Fruit fly (Drosophila melanogaster) whole organism, embryonic: ENCODE data around the gene Irbp18.

ENCODE experiments used
- ATbp ChIP-seq: fragments of 200-800 bp; sonication (Bioruptor generic); optimal IDR thresholded peaks from 2 replicates; lab custom pipeline; 2017; ENCODE audit warnings: missing biosample characterization, mild to moderate bottlenecking, missing genetic modification characterization, missing genetic modification reagents
- Adf1 ChIP-seq: fragments of 200-800 bp; sonication (Bioruptor generic); IDR thresholded peaks from 2 replicates; pipeline ENCODE4 v1.3.6; 2022; ENCODE audit warnings: missing biosample characterization, missing genetic modification characterization
- Antp ChIP-seq: fragments of 200-800 bp; sonication (Bioruptor generic); optimal IDR thresholded peaks from 3 replicates; lab custom pipeline; 2016; ENCODE audit warnings: missing biosample characterization, missing genetic modification characterization
- C15 ChIP-seq: fragments of 200-800 bp; sonication (Bioruptor generic); IDR thresholded peaks from 3 replicates; pipeline ENCODE4 v1.3.6; 2022; ENCODE audit warnings: missing biosample characterization, missing genetic modification characterization
- CG11398 ChIP-seq: fragments of 200-800 bp; sonication (Bioruptor generic); optimal IDR thresholded peaks from 2 replicates; lab custom pipeline; 2016; ENCODE audit warnings: missing biosample characterization, missing genetic modification characterization
- CG11560 ChIP-seq: fragments of 200-800 bp; sonication (Bioruptor generic); IDR thresholded peaks from 3 replicates; pipeline ENCODE4 v1.3.6; 2022; ENCODE audit warnings: missing biosample characterization, missing genetic modification characterization
- CG11696 ChIP-seq: fragments of 200-800 bp; sonication (Bioruptor generic); IDR thresholded peaks from 2 replicates; pipeline ENCODE4 v1.3.6; 2022; ENCODE audit warnings: missing biosample characterization, missing genetic modification characterization
- CG12104 ChIP-seq: fragments of 200-800 bp; sonication (Bioruptor generic); optimal IDR thresholded peaks from 3 replicates; lab custom pipeline; 2016; ENCODE audit warnings: missing biosample characterization, missing genetic modification characterization
- CG12155 ChIP-seq: fragments of 200-800 bp; sonication (Bioruptor generic); optimal IDR thresholded peaks from 3 replicates; lab custom pipeline; 2016; ENCODE audit warnings: missing biosample characterization, missing genetic modification characterization
- CG12219 ChIP-seq: fragments of 200-800 bp; sonication (Bioruptor generic); optimal IDR thresholded peaks from 3 replicates; lab custom pipeline; 2018; ENCODE audit warnings: missing biosample characterization, mild to moderate bottlenecking, missing genetic modification characterization
- CG13624 ChIP-seq: fragments of 200-800 bp; sonication (Bioruptor generic); optimal IDR thresholded peaks from 2 replicates; lab custom pipeline; 2016; ENCODE audit warnings: missing biosample characterization, missing genetic modification characterization
- CG15073 ChIP-seq: fragments of 200-800 bp; sonication (Bioruptor generic); optimal IDR thresholded peaks from 2 replicates; lab custom pipeline; 2016; ENCODE audit warnings: missing biosample characterization, missing genetic modification characterization
- CG15514 ChIP-seq: fragments of 200-800 bp; sonication (Bioruptor generic); optimal IDR thresholded peaks from 3 replicates; lab custom pipeline; 2017; ENCODE audit warnings: missing biosample characterization, missing genetic modification characterization, mild to moderate bottlenecking, moderate library complexity, missing genetic modification reagents
- CG1602 ChIP-seq: fragments of 200-800 bp; sonication (Bioruptor generic); optimal IDR thresholded peaks from 3 replicates; lab custom pipeline; 2016; ENCODE audit warnings: missing biosample characterization, missing genetic modification characterization
- CG16815 ChIP-seq: fragments of 200-800 bp; sonication (Bioruptor generic); optimal IDR thresholded peaks from 3 replicates; lab custom pipeline; 2017; ENCODE audit warnings: missing biosample characterization, mild to moderate bottlenecking, missing genetic modification characterization
- CG17912 ChIP-seq: fragments of 200-800 bp; sonication (Bioruptor generic); optimal IDR thresholded peaks from 2 replicates; lab custom pipeline; 2018; ENCODE audit warnings: missing biosample characterization, mild to moderate bottlenecking, missing genetic modification characterization
- CG2202 ChIP-seq: fragments of 200-800 bp; sonication (Bioruptor generic); optimal IDR thresholded peaks from 2 replicates; lab custom pipeline; 2018; ENCODE audit warnings: missing biosample characterization, mild to moderate bottlenecking, missing genetic modification characterization
- CG6254 ChIP-seq: fragments of 200-800 bp; sonication (Bioruptor generic); optimal IDR thresholded peaks from 3 replicates; lab custom pipeline; 2017; ENCODE audit warnings: mild to moderate bottlenecking, missing biosample characterization, missing genetic modification reagents, missing genetic modification characterization
- CG7372 ChIP-seq: fragments of 200-800 bp; sonication (Bioruptor generic); IDR thresholded peaks from 2 replicates; pipeline ENCODE4 v1.3.6; 2022; ENCODE audit warnings: missing biosample characterization, missing genetic modification characterization
- CG7839 ChIP-seq: fragments of 200-800 bp; sonication (Bioruptor generic); optimal IDR thresholded peaks from 3 replicates; lab custom pipeline; 2018; ENCODE audit warnings: missing biosample characterization, mild to moderate bottlenecking, missing genetic modification characterization, moderate library complexity
- D19A ChIP-seq: fragments of 200-800 bp; optimal IDR thresholded peaks from 3 replicates; lab custom pipeline; 2019; ENCODE audit warnings: missing biosample characterization, mild to moderate bottlenecking, missing genetic modification characterization, moderate library complexity
- Dad ChIP-seq: fragments of 200-800 bp; sonication (Bioruptor generic); optimal IDR thresholded peaks from 3 replicates; lab custom pipeline; 2016; ENCODE audit warnings: missing biosample characterization, missing genetic modification characterization
- Deaf1 ChIP-seq: fragments of 200-800 bp; optimal IDR thresholded peaks from 3 replicates; lab custom pipeline; 2019; ENCODE audit warnings: missing biosample characterization, mild to moderate bottlenecking, missing genetic modification characterization, moderate library complexity
- Dll ChIP-seq: fragments of 200-800 bp; sonication (Bioruptor generic); IDR thresholded peaks from 4 replicates; pipeline ENCODE4 v1.3.6; 2022; ENCODE audit warnings: missing biosample characterization, missing genetic modification characterization; ENCODE audit not compliant: partially characterized antibody
- MBD-R2 ChIP-seq: fragments of 200-800 bp; sonication (Bioruptor generic); IDR thresholded peaks from 2 replicates; pipeline ENCODE4 v1.3.6; 2022; ENCODE audit warnings: missing biosample characterization, missing genetic modification characterization
- NK7.1 ChIP-seq: fragments of 200-800 bp; sonication (Bioruptor generic); optimal IDR thresholded peaks from 3 replicates; lab custom pipeline; 2016; ENCODE audit warnings: missing biosample characterization, missing genetic modification characterization
- NfI ChIP-seq: fragments of 200-800 bp; sonication (Bioruptor generic); optimal IDR thresholded peaks from 3 replicates; lab custom pipeline; 2018; ENCODE audit warnings: missing biosample characterization, mild to moderate bottlenecking, missing genetic modification characterization, moderate library complexity
- Scr ChIP-seq: fragments of 200-800 bp; sonication (Bioruptor generic); IDR thresholded peaks from 2 replicates; pipeline ENCODE4 v1.3.6; 2022; ENCODE audit warnings: missing biosample characterization, missing genetic modification characterization; ENCODE audit not compliant: partially characterized antibody
- Ssrp ChIP-seq: fragments of 200-800 bp; sonication (Bioruptor generic); optimal IDR thresholded peaks from 2 replicates; lab custom pipeline; 2018; ENCODE audit warnings: missing biosample characterization, mild to moderate bottlenecking, missing genetic modification characterization, moderate library complexity
- Stat92E ChIP-seq, 3 experiments: fragments of >200 bp in 2 of 3; fragments of 200-800 bp in 1 of 3; sonication (Bioruptor generic) in 1 of 3; optimal IDR thresholded peaks; 2 replicates each; lab custom pipeline; 2017 to 2019; ENCODE audit warnings: missing biosample characterization in 3 of 3, missing genetic modification characterization in 3 of 3, mild to moderate bottlenecking in 1 of 3, moderate library complexity in 1 of 3
- Xbp1 ChIP-seq: fragments of 200-800 bp; sonication (Bioruptor generic); optimal IDR thresholded peaks from 3 replicates; lab custom pipeline; 2016; ENCODE audit warnings: missing biosample characterization, mild to moderate bottlenecking, missing genetic modification characterization
- YL-1 ChIP-seq: fragments of 200-800 bp; sonication (Bioruptor generic); optimal IDR thresholded peaks from 3 replicates; lab custom pipeline; 2017; ENCODE audit warnings: missing biosample characterization, mild to moderate bottlenecking, missing genetic modification characterization
- az2 ChIP-seq: fragments of 200-800 bp; sonication (Bioruptor generic); optimal IDR thresholded peaks from 3 replicates; lab custom pipeline; 2016; ENCODE audit warnings: missing biosample characterization, missing genetic modification characterization
- bowl ChIP-seq: fragments of 200-800 bp; sonication (Bioruptor generic); IDR thresholded peaks from 2 replicates; pipeline ENCODE4 v1.3.6; 2022; ENCODE audit warnings: missing biosample characterization, missing genetic modification characterization
- bsh ChIP-seq, 2 experiments: fragments of 200-800 bp; sonication (Bioruptor generic); optimal IDR thresholded peaks; 2 replicates each; lab custom pipeline; 2017 to 2018; ENCODE audit warnings: mild to moderate bottlenecking in 2 of 2, missing biosample characterization in 2 of 2, missing genetic modification characterization in 2 of 2, moderate library complexity in 1 of 2
- crp ChIP-seq, 2 experiments: fragments of 200-800 bp; sonication (Bioruptor generic); optimal IDR thresholded peaks; 2 replicates in 1 of 2; 3 replicates in 1 of 2; lab custom pipeline; 2017; ENCODE audit warnings: missing biosample characterization in 2 of 2, missing genetic modification characterization in 2 of 2, mild to moderate bottlenecking in 1 of 2, moderate library complexity in 1 of 2
- fd3F ChIP-seq: fragments of 200-800 bp; sonication (Bioruptor generic); optimal IDR thresholded peaks from 2 replicates; lab custom pipeline; 2018; ENCODE audit warnings: missing biosample characterization, mild to moderate bottlenecking, missing genetic modification characterization, moderate library complexity
- hb ChIP-seq: fragments of 200-800 bp; sonication (Bioruptor generic); IDR thresholded peaks from 3 replicates; pipeline ENCODE4 v1.3.6; 2022; ENCODE audit warnings: missing biosample characterization, missing genetic modification characterization; ENCODE audit not compliant: partially characterized antibody
- onecut ChIP-seq: fragments of 200-800 bp; sonication (Bioruptor generic); IDR thresholded peaks from 2 replicates; pipeline ENCODE4 v1.3.6; 2022; ENCODE audit warnings: missing biosample characterization, missing genetic modification characterization
- phol ChIP-seq: fragments of 200-800 bp; sonication (Bioruptor generic); optimal IDR thresholded peaks from 3 replicates; lab custom pipeline; 2018; ENCODE audit warnings: missing biosample characterization, mild to moderate bottlenecking, missing genetic modification characterization, moderate library complexity
- pita ChIP-seq: fragments of 200-800 bp; sonication (Bioruptor generic); optimal IDR thresholded peaks from 2 replicates; lab custom pipeline; 2017; ENCODE audit warnings: missing biosample characterization, mild to moderate bottlenecking, missing genetic modification characterization
- pzg ChIP-seq: fragments of 200-800 bp; sonication (Bioruptor generic); optimal IDR thresholded peaks from 3 replicates; lab custom pipeline; 2018; ENCODE audit warnings: missing biosample characterization, mild to moderate bottlenecking, missing genetic modification characterization, moderate library complexity
- sens-2 ChIP-seq: fragments of 200-800 bp; sonication (Bioruptor generic); IDR thresholded peaks from 2 replicates; pipeline ENCODE4 v1.3.6; 2022; ENCODE audit warnings: missing biosample characterization, missing genetic modification characterization
- sob ChIP-seq: fragments of 200-800 bp; sonication (Bioruptor generic); IDR thresholded peaks from 2 replicates; pipeline ENCODE4 v1.3.6; 2022; ENCODE audit warnings: missing biosample characterization, missing genetic modification characterization
- tgo ChIP-seq: fragments of 200-800 bp; sonication (Bioruptor generic); IDR thresholded peaks from 3 replicates; pipeline ENCODE4 v1.3.6; 2022; ENCODE audit warnings: missing biosample characterization, missing genetic modification characterization
- toy ChIP-seq: fragments of 200-800 bp; sonication (Bioruptor generic); IDR thresholded peaks from 2 replicates; pipeline ENCODE4 v1.3.6; 2022; ENCODE audit warnings: missing biosample characterization, missing genetic modification characterization
- ttk ChIP-seq: fragments of 200-800 bp; sonication (Bioruptor generic); IDR thresholded peaks from 2 replicates; pipeline ENCODE4 v2.1.2; 2022; ENCODE audit warnings: missing biosample characterization, missing genetic modification characterization
- zen2 ChIP-seq: fragments of 200-800 bp; sonication (Bioruptor generic); IDR thresholded peaks from 3 replicates; pipeline ENCODE4 v1.3.6; 2022; ENCODE audit warnings: missing biosample characterization, missing genetic modification characterization; ENCODE audit not compliant: partially characterized antibody
- zfh1 ChIP-seq: fragments of 200-800 bp; sonication (Bioruptor generic); IDR thresholded peaks from 3 replicates; pipeline ENCODE4 v1.3.6; 2022; ENCODE audit warnings: missing biosample characterization, missing genetic modification characterization

The Irbp18 gene

DNA sequence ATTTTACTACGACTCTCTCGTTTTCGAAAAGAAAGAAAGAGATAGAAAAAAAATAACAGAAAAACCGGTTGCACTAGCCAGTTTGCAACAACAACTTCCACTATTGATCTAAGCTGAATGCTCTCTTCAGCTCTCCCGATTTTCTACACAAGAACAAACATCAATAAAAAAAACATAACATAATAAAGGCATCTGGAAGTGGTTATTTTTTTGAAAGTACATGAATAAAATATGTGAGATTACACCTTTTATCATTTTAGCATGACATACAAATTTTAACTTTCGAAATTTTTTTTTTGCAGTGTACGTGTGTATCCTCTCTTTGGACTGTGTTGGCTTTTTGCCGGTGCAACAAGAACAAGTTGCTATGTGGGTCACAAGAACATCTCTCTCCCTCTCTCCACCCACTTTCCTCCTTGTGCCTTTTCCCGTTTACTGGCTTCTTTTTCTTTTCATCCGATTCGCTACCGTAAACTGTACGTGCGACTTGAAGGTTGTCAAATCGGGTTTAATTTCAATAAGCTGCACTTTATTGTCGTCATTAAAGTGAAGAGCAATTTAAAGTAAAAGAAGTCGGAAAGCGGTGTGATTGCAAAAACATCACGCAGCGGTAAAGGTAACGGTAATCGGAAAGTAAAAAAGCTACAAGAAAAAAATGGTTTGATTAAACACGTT is 13.3 kb downstream of the Irbp18 start (continued):
- TF ChIP-seq onecut (GFP tag; lab: Robert Waterston, UW), result peak; percentile 91
- peak; percentile 91 for TF ChIP-seq CG7372 (GFP tag; lab: Robert Waterston, UW)
- TF ChIP-seq CG7839, result peak; percentile 98
- peak; percentile 95 for TF ChIP-seq sob
- peak; percentile 54 for TF ChIP-seq Adf1 (GFP tag; lab: Robert Waterston, UW)
- TF ChIP-seq C15 (GFP tag; lab: Robert Waterston, UW), result peak; percentile 81
- TF ChIP-seq Scr (GFP tag; lab: Robert Waterston, UW), result no peak
- TF ChIP-seq Dll, result no peak
- TF ChIP-seq fd3F, result peak; percentile 89
- peak; percentile 95 for TF ChIP-seq NK7.1 (GFP tag; lab: Kevin White, UChicago)
- peak; percentile 98 for TF ChIP-seq CG2202 (tag; lab: Kevin White, UChicago)
- TF ChIP-seq D19A (tag; lab: Kevin White, UChicago), result peak; percentile 95
- TF ChIP-seq Xbp1 (GFP tag; lab: Kevin White, UChicago), result peak; percentile 97
- peak; percentile 77 for TF ChIP-seq toy (GFP tag; lab: Robert Waterston, UW)
- peak; percentile 76; the same call in 1 of the 2 replicates for TF ChIP-seq MBD-R2 (GFP tag; lab: Robert Waterston, UW)
- TF ChIP-seq Ssrp (tag; lab: Kevin White, UChicago), result peak; percentile 97
- TF ChIP-seq CG11696 (GFP tag; lab: Robert Waterston, UW), result peak; percentile 87
- TF ChIP-seq bowl, result peak; percentile 93
- peak; percentile 96 for TF ChIP-seq CG6254 (GFP tag; lab: Kevin White, UChicago)
- TF ChIP-seq zfh1 (GFP tag; lab: Robert Waterston, UW), result peak; percentile 98
- peak; percentile 78 for TF ChIP-seq CG15073 (GFP tag; lab: Kevin White, UChicago)
- peak; percentile 92 for TF ChIP-seq Antp (GFP tag; lab: Kevin White, UChicago)
- no peak for TF ChIP-seq hb (GFP tag; lab: Robert Waterston, UW)
- peak; percentile 97 for TF ChIP-seq CG12219 (GFP tag; lab: Kevin White, UChicago)
- peak in 1 of 3 experiments; percentile 97 for TF ChIP-seq Stat92E (GFP tag; optimal IDR thresholded peaks at IDR 0.05; lab: Kevin White, UChicago)
- peak; percentile 96 for TF ChIP-seq CG12104 (GFP tag; lab: Kevin White, UChicago)
- no peak for TF ChIP-seq pita (GFP tag; lab: Kevin White, UChicago)
- peak; percentile 74 for TF ChIP-seq CG11560 (tag; lab: Robert Waterston, UW)
- TF ChIP-seq CG1602 (GFP tag; lab: Kevin White, UChicago), result peak; percentile 97
- peak; percentile 97 for TF ChIP-seq ttk (GFP tag; lab: Robert Waterston, UW)
- TF ChIP-seq YL-1, result peak; percentile 91
- no peak for TF ChIP-seq zen2 (GFP tag; lab: Robert Waterston, UW)
- TF ChIP-seq CG12155 (GFP tag; lab: Kevin White, UChicago), result peak; percentile 93
- TF ChIP-seq Dad (GFP tag; lab: Kevin White, UChicago), result peak; percentile 96
- peak; percentile 95 for TF ChIP-seq ATbp (GFP tag; lab: Kevin White, UChicago)
- TF ChIP-seq NfI (GFP tag; lab: Kevin White, UChicago), result peak; percentile 95
- peak; percentile 92 for TF ChIP-seq CG16815 (GFP tag; lab: Kevin White, UChicago)
- peak; percentile 78 for TF ChIP-seq CG17912 (GFP tag; lab: Kevin White, UChicago)
- peak; percentile 83 for TF ChIP-seq CG15514
- peak in 1 of 2 experiments; percentile 63 for TF ChIP-seq crp (GFP tag; optimal IDR thresholded peaks at IDR 0.05; lab: Kevin White, UChicago)
- TF ChIP-seq CG11398 (GFP tag; lab: Kevin White, UChicago), result peak; percentile 98
- TF ChIP-seq tgo, result peak; percentile 95
- peak; percentile 98 for TF ChIP-seq az2
- no peak for TF ChIP-seq pzg (GFP tag; lab: Kevin White, UChicago)
- no peak for TF ChIP-seq Deaf1
- peak; percentile 97 to 99 for TF ChIP-seq bsh (GFP tag; optimal IDR thresholded peaks at IDR 0.05; lab: Kevin White, UChicago)
- TF ChIP-seq phol (tag; lab: Kevin White, UChicago), result peak; percentile 95
- peak; percentile 96 for TF ChIP-seq CG13624
- TF ChIP-seq sens-2 (GFP tag; lab: Robert Waterston, UW), result peak; percentile 97
